Worm (Caenorhabditis elegans) whole organism, late embryonic: Measurements from ENCODE around the gene srlf-23.

ENCODE experiments used
- F13H6.1 ChIP-seq: sonication (generic microtip); optimal IDR thresholded peaks from 2 replicates; lab custom pipeline; 2016; ENCODE audit warnings: missing genetic modification characterization, missing compliant biosample characterization
- K02D7.2 ChIP-seq: sonication (generic microtip); optimal IDR thresholded peaks from 2 replicates; lab custom pipeline; 2017; ENCODE audit warnings: mild to moderate bottlenecking, missing genetic modification characterization, missing compliant biosample characterization
- Y22D7AL.16 ChIP-seq: sonication (generic microtip); optimal IDR thresholded peaks from 2 replicates; lab custom pipeline; 2016; ENCODE audit warnings: missing genetic modification characterization, missing compliant biosample characterization
- ceh-31 ChIP-seq: sonication (generic microtip); optimal IDR thresholded peaks from 2 replicates; lab custom pipeline; 2016; ENCODE audit warnings: missing genetic modification characterization, missing compliant biosample characterization
- elt-2 ChIP-seq: sonication (generic microtip); optimal IDR thresholded peaks from 2 replicates; lab custom pipeline; 2016; ENCODE audit warnings: missing genetic modification reagents, missing genetic modification characterization, missing compliant biosample characterization
- fax-1 ChIP-seq: sonication (generic microtip); optimal IDR thresholded peaks from 2 replicates; lab custom pipeline; 2016; ENCODE audit warnings: missing genotype, missing genetic modification characterization, missing compliant biosample characterization
- fkh-10 ChIP-seq: fragments of 150-350 bp; optimal IDR thresholded peaks from 2 replicates; lab custom pipeline; 2014; ENCODE audit warnings: missing biosample characterization, missing genetic modification reagents, missing genetic modification characterization
- hlh-30 ChIP-seq: sonication (generic microtip); optimal IDR thresholded peaks from 2 replicates; lab custom pipeline; 2017; ENCODE audit warnings: antibody characterized with exemption, missing genetic modification characterization, missing compliant biosample characterization; ENCODE audit not compliant: insufficient read depth
- lin-11 ChIP-seq: fragments of 200-800 bp; sonication (Bioruptor generic); optimal IDR thresholded peaks from 2 replicates; lab custom pipeline; 2018; ENCODE audit warnings: mild to moderate bottlenecking, missing genetic modification characterization, missing compliant biosample characterization
- mec-3 ChIP-seq: sonication (generic microtip); optimal IDR thresholded peaks from 2 replicates; lab custom pipeline; 2016; ENCODE audit warnings: borderline replicate concordance, missing genetic modification characterization, missing compliant biosample characterization
- pha-4 ChIP-seq: fragments of 150-350 bp; optimal IDR thresholded peaks from 2 replicates; lab custom pipeline; 2018; ENCODE audit warnings: missing biosample characterization, missing genetic modification reagents, missing genetic modification characterization
- sox-4 ChIP-seq: sonication (generic microtip); optimal IDR thresholded peaks from 2 replicates; lab custom pipeline; 2017; ENCODE audit warnings: mild to moderate bottlenecking, missing genetic modification characterization, inconsistent platforms, missing compliant biosample characterization
- tbx-2 ChIP-seq: sonication (generic microtip); optimal IDR thresholded peaks from 2 replicates; lab custom pipeline; 2016; ENCODE audit warnings: missing genetic modification characterization, missing compliant biosample characterization
- tbx-7 ChIP-seq: sonication (generic microtip); optimal IDR thresholded peaks from 2 replicates; lab custom pipeline; 2016; ENCODE audit warnings: missing genotype, missing genetic modification characterization, missing compliant biosample characterization

ce11 chrV:847521-847920 lies 45.8 kb downstream of the srlf-23 start, which contains the start of gene srbc-13:
- no peak for TF ChIP-seq pha-4 (tag; lab: Kevin White, UChicago)
- TF ChIP-seq lin-11 (tag; lab: Kevin White, UChicago) = no peak
- TF ChIP-seq sox-4 = no peak
- TF ChIP-seq Y22D7AL.16 (tag; lab: Kevin White, UChicago) = no peak
- no peak for TF ChIP-seq F13H6.1 (tag; lab: Kevin White, UChicago)
- no peak for TF ChIP-seq K02D7.2 (tag; lab: Kevin White, UChicago)
- no peak for TF ChIP-seq tbx-2 (tag; lab: Kevin White, UChicago)
- no peak for TF ChIP-seq tbx-7 (tag; lab: Kevin White, UChicago)
- TF ChIP-seq elt-2 = no peak
- TF ChIP-seq fkh-10 = no peak
- TF ChIP-seq ceh-31 (tag; lab: Kevin White, UChicago) = no peak
- TF ChIP-seq fax-1 (tag; lab: Kevin White, UChicago) = no peak
- TF ChIP-seq mec-3 (tag; lab: Kevin White, UChicago) = no peak
- no peak for TF ChIP-seq hlh-30 (tag; lab: Kevin White, UChicago)
